Worm (Caenorhabditis elegans): ENCODE measurements around the gene C09G1.4.
A peak's percentile ranks its signal among the peaks of the same experiment; 100 is the strongest.

Gene C09G1.4

ce11 chrX:15944198-15944597 lies 62.2 kb downstream of the C09G1.4 start:
- no peak for TF ChIP-seq ztf-4 (tag; optimal IDR thresholded peaks at IDR 0.05)
- no peak for TF ChIP-seq aly-2 (tag; optimal IDR thresholded peaks at IDR 0.05)
- no peak for TF ChIP-seq eor-1 (tag; optimal IDR thresholded peaks at IDR 0.05)
- TF ChIP-seq lin-39 (tag; optimal IDR thresholded peaks at IDR 0.05), result no peak

- no peak for TF ChIP-seq ztf-4 (tag; optimal IDR thresholded peaks at IDR 0.05)
- TF ChIP-seq ZK546.5 (tag; optimal IDR thresholded peaks at IDR 0.05), result no peak
- no peak for TF ChIP-seq ztf-11 (tag; optimal IDR thresholded peaks at IDR 0.05)
- TF ChIP-seq mml-1 (tag; optimal IDR thresholded peaks at IDR 0.05), result no peak
- no peak for TF ChIP-seq ama-1 (optimal IDR thresholded peaks at IDR 0.05)
- no peak for TF ChIP-seq unc-39 (tag; optimal IDR thresholded peaks at IDR 0.05)
These were observed 62.7 kb downstream of the C09G1.4 start, which contains the start of gene mec-5 for ce11 chrX:15943709-15944108. Gene mec-5 (plus strand): TSS chrX:15944009.

ce11 chrX:15939759-15940334 lies 66.6 kb downstream of the C09G1.4 start:
- TF ChIP-seq elt-2 (tag; optimal IDR thresholded peaks at IDR 0.05) (peak; percentile 84), jun-1 (tag; optimal IDR thresholded peaks at IDR 0.05) (peak; percentile 30), nfya-1 (tag; optimal IDR thresholded peaks at IDR 0.05; ENCODE audit: insufficient read depth) (no peak), pha-4 (tag; optimal IDR thresholded peaks at IDR 0.05) (peak; percentile 64), pqm-1 (tag; optimal IDR thresholded peaks at IDR 0.05) (peak; percentile 86)

DNA sequence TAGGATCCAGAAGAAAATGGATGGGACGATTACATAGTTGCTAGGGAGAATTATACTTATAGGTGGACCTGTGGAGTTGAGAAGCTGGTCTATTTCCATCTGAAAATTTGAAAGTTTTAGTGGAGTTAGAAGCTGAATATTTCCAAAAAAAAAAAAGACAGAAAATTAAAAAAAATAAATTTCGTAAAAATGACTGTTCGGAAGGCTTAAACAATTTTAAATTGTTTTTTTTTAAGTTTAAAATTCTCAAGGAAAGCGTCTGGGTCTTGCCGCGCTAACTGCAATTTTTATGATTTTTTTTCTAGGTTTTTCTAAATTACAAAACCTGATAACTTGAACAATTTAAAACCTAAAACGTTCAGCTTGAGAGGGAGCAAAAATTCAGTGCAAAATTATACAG lies 67.2 kb downstream of the C09G1.4 start, which contains the start of gene mrp-3:
mrp-3 (minus strand) TSS at position 101 of the 400 bp plus-strand sequence.
- TF ChIP-seq egl-5 (tag; optimal IDR thresholded peaks at IDR 0.05) (no peak), fkh-10 (GFP tag; optimal IDR thresholded peaks at IDR 0.05) (no peak), lin-39 (tag; optimal IDR thresholded peaks at IDR 0.05) (no peak), mdl-1 (tag; optimal IDR thresholded peaks at IDR 0.05) (no peak), ztf-4 (tag; optimal IDR thresholded peaks at IDR 0.05) (no peak), nhr-11 (tag; optimal IDR thresholded peaks at IDR 0.05) (no peak), nhr-67 (tag; optimal IDR thresholded peaks at IDR 0.05) (no peak), pha-4 (tag; optimal IDR thresholded peaks at IDR 0.05) (no peak), jun-1 (tag; optimal IDR thresholded peaks at IDR 0.05) (no peak), daf-12 (tag; optimal IDR thresholded peaks at IDR 0.05) (no peak)

All from whole organism, L3 larva.